Worm (Caenorhabditis elegans): ENCODE results near the gene bnc-1.

DNA sequence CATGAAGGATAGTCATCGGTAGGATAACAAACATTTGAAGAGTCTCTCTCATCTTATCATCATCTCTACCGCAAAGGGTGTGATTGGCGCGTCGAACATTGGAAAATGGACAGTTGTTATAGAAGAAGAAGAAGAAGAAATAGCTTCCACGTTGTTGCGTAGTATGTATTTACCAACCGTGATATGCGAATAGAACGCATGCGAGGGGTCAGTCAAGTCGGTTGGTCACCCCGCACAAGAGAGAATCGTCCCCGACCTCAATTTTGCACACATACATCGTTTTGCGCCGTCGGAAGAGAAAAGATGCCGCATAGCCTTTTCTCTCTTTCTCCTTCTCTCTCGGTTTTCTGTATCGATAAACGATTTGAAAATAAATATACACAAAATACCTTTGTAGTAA lies 18.2 kb upstream of the bnc-1 start:
- TF ChIP-seq nhr-12 (tag; optimal IDR thresholded peaks at IDR 0.05) (no peak), snpc-4 (tag; optimal IDR thresholded peaks at IDR 0.05) (no peak), nhr-28 (tag; optimal IDR thresholded peaks at IDR 0.05) (no peak), unc-62 (GFP tag; optimal IDR thresholded peaks at IDR 0.05) (no peak), ztf-11 (tag; optimal IDR thresholded peaks at IDR 0.05) (no peak), M03D4.4 (tag; optimal IDR thresholded peaks at IDR 0.05) (no peak), nhr-237 (tag; optimal IDR thresholded peaks at IDR 0.05) (no peak), cnd-1 (tag; optimal IDR thresholded peaks at IDR 0.05) (no peak), ceh-39 (tag; optimal IDR thresholded peaks at IDR 0.05) (no peak), lsy-2 (tag; optimal IDR thresholded peaks at IDR 0.05) (no peak), elt-1 (tag; optimal IDR thresholded peaks at IDR 0.05; ENCODE audit: borderline replicate concordance, insufficient read depth) (peak; percentile 49), unc-39 (tag; optimal IDR thresholded peaks at IDR 0.05) (no peak), flh-1 (GFP tag; optimal IDR thresholded peaks at IDR 0.05) (no peak), elt-3 (tag; optimal IDR thresholded peaks at IDR 0.05) (no peak)
